Worm (Caenorhabditis elegans) whole organism, midembryonic: Measurements from ENCODE around the gene C17C3.11.

Source experiments
- T22C8.4 ChIP-seq: fragments of 200-800 bp; sonication (Bioruptor generic); IDR thresholded peaks from 2 replicates; pipeline ENCODE4 v1.3.6; 2022; ENCODE audit warnings: missing genetic modification characterization, missing compliant biosample characterization
- cog-1 ChIP-seq: sonication (generic microtip); optimal IDR thresholded peaks from 2 replicates; lab custom pipeline; 2016; ENCODE audit warnings: missing genetic modification characterization, missing compliant biosample characterization
- flt-1 ChIP-seq: fragments of 200-800 bp; sonication (Bioruptor generic); IDR thresholded peaks from 2 replicates; pipeline ENCODE4 v1.3.6; 2022; ENCODE audit warnings: missing genetic modification characterization, missing compliant biosample characterization
- klf-2 ChIP-seq: fragments of 200-800 bp; sonication (Bioruptor generic); conservative IDR thresholded peaks from 2 replicates; pipeline ENCODE4 v1.3.6; 2022; ENCODE audit warnings: missing genetic modification reagents, missing genetic modification characterization, missing compliant biosample characterization
- med-1 ChIP-seq: sonication (generic microtip); optimal IDR thresholded peaks from 2 replicates; lab custom pipeline; 2017; ENCODE audit warnings: missing genetic modification characterization, mild to moderate bottlenecking, missing compliant biosample characterization, antibody characterized with exemption, missing genetic modification reagents; ENCODE audit not compliant: insufficient read depth
- ref-1 ChIP-seq: fragments of 200-800 bp; sonication (Bioruptor generic); conservative IDR thresholded peaks from 2 replicates; pipeline ENCODE4 v1.3.6; 2022; ENCODE audit warnings: missing genetic modification reagents, missing genetic modification characterization, missing compliant biosample characterization
- tab-1 ChIP-seq: fragments of 200-800 bp; sonication (Bioruptor generic); IDR thresholded peaks from 2 replicates; pipeline ENCODE4 v1.3.6; 2022; ENCODE audit warnings: missing genetic modification characterization, missing compliant biosample characterization
- ztf-23 ChIP-seq: fragments of 200-800 bp; sonication (Bioruptor generic); IDR thresholded peaks from 2 replicates; pipeline ENCODE4 v1.3.6; 2022; ENCODE audit warnings: missing genetic modification reagents, missing genetic modification characterization, missing compliant biosample characterization
- ztf-29 ChIP-seq: fragments of 200-800 bp; sonication (Bioruptor generic); IDR thresholded peaks from 2 replicates; pipeline ENCODE4 v1.3.6; 2022; ENCODE audit warnings: missing genetic modification reagents, missing genetic modification characterization, missing compliant biosample characterization

Gene C17C3.11

DNA sequence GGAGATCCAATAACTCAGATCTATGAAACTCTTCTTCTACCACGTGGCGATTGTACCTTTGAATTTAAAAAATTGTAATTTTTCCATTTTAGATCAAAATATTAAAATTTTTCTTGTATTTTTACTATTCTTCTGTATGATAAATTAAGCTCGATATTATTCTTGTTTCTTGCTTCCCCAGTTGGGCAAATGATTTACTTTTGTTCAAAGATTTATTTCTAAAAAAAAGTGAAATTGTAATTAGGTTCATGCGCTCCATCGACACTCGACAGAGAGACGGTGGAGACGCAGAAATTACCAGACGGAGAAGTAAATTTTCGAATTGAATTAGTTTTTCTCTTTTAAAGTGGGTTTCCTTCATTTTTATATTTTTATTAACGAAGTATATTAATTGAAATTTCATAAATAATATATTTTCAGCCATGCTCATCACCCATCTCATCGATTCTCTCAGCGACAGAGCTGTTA is 31.8 kb upstream of the C17C3.11 start, which contains the start of gene npp-24:
TSS of gene npp-24 (plus strand) at position 51 of the 468 bp plus-strand sequence.
- TF ChIP-seq cog-1 (tag; lab: Kevin White, UChicago) (no peak), ztf-29 (no peak), klf-2 (no peak)

DNA sequence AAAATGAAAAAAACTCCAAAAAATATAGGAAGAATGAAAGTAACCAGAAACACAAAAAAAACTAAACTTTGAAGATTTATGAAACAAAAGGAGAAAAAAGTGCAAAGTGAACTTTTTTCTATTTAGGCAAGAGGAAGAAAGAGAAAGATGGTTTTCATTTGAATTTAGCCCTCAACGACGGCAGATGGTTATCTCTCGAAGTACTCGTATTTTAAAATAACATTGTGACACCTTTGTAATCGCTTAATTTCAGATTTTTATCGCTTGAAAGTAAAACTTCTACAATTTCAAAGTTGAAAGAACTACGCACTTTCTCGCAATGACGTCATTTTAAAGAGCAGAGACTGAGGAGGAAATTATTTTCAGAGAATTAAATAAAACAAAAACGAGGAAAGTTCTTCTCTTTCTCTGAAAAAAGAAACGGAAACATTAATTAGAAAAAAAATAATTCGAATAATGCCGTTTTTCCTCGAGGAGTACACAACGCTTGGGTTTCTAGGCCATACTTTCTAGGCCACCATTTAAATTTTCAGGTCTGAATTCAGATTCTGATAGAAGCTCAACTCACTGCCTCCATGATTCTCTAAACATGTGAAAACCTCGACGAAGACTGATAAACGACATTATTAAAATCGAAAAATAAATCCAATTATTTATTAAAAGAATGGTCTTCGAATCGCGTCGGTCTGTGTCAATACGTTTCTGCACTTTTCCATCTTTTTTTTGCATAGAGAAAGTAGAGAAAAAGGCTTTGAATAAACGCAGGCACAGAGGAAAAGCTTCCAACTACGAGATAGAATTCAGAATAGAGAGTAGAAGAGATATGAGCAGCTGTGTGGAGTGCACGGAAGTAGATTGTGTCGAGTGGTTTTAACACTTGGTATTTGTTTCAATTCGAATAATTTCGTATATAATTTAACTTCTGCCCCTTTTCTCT is 25.9 kb upstream of the C17C3.11 start:
- TF ChIP-seq cog-1 (tag; lab: Kevin White, UChicago) (peak; percentile 44), ztf-29 (no peak)

DNA sequence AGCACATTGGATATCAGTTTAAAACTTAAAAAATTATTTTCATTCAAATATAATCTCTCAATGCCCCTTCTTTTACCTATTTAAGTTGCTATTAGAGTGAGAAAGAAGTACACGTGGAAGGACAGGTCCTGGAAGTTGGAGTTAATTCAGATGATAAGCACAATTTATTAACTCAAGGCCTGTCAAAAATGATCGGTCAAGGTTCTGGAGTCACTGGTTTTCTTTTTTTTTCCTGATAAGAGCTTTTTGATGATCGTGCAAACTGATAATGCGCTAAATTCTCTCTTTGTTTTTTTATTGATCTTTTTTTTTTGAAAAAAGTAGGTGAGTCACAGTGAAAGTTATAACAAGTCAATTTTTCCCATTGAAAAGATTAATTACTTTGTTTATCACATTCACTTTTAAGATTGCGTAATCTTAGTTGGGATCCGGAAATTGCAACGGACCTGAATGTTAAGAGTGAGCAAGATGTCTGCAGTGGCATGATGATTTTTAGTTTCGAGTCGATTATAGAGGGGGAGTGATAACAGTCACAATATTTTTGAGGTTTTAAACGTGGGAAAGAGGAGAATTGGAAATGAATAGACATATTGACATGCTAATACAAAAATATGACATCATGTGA is 25.0 kb upstream of the C17C3.11 start:
- TF ChIP-seq med-1 (GFP tag; lab: Kevin White, UChicago) (no peak), flt-1 (GFP tag; lab: Robert Waterston, UW) (no peak), tab-1 (GFP tag; lab: Robert Waterston, UW) (no peak), ztf-29 (no peak), T22C8.4 (GFP tag; lab: Robert Waterston, UW) (no peak), ztf-23 (GFP tag; lab: Robert Waterston, UW) (no peak), ref-1 (GFP tag; lab: Robert Waterston, UW) (no peak), klf-2 (no peak), cog-1 (tag; lab: Kevin White, UChicago) (no peak)

DNA sequence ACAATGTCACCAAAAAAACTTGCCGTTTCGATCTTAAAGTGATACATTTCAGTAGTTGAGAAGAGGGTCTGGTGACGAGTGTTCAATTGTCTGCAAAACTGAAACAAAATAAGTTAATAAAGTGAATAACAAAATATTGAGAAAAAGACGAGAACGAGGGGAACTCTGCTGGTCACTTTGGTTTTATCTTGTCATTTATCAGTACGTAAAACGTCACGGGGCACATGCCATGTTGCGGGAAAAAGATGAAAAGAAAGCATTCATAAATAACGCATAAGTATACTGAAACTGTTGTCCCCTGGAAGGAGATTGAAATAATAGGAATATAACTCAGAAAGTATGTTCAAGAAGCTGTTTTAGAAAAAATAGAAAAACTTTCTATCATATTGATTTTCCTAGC is 22.8 kb upstream of the C17C3.11 start, which contains the start of gene sahd-1:
TSS of gene sahd-1 (minus strand) at position 100 of the 400 bp plus-strand sequence.
- no peak for TF ChIP-seq flt-1 (GFP tag; lab: Robert Waterston, UW)
- TF ChIP-seq T22C8.4 (GFP tag; lab: Robert Waterston, UW), result no peak
- TF ChIP-seq ztf-23 (GFP tag; lab: Robert Waterston, UW), result no peak
- no peak for TF ChIP-seq klf-2
- no peak for TF ChIP-seq tab-1 (GFP tag; lab: Robert Waterston, UW)
- TF ChIP-seq ref-1 (GFP tag; lab: Robert Waterston, UW), result no peak
- no peak for TF ChIP-seq ztf-29
- no peak for TF ChIP-seq cog-1 (tag; lab: Kevin White, UChicago)

DNA sequence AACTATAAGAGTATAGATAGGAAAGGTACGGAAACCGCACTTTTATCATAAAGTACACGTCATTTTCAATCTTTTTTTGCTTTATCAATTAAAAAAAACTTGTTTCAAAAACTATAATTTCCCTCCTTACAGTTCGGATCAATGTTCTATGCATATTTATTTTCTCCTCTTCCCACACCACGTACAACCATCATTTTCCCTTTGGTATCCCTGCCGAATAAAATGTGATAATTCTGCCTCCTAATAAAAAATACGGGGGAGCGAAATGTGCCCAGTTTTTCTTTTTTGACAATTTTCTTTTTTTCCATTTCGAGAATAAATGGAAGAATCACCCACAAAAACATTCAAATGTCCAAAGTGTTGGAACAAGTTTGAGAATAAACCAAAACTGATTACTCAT is 22.1 kb upstream of the C17C3.11 start, which contains the start of gene ZK177.3:
TSS of gene ZK177.3 (plus strand) at position 301 of the 400 bp plus-strand sequence.
- TF ChIP-seq ztf-23 (GFP tag; lab: Robert Waterston, UW), result no peak
- TF ChIP-seq flt-1 (GFP tag; lab: Robert Waterston, UW), result no peak
- TF ChIP-seq klf-2, result no peak
- TF ChIP-seq med-1 (GFP tag; lab: Kevin White, UChicago), result no peak
- TF ChIP-seq tab-1 (GFP tag; lab: Robert Waterston, UW), result no peak
- no peak for TF ChIP-seq ref-1 (GFP tag; lab: Robert Waterston, UW)
- no peak for TF ChIP-seq ztf-29

DNA sequence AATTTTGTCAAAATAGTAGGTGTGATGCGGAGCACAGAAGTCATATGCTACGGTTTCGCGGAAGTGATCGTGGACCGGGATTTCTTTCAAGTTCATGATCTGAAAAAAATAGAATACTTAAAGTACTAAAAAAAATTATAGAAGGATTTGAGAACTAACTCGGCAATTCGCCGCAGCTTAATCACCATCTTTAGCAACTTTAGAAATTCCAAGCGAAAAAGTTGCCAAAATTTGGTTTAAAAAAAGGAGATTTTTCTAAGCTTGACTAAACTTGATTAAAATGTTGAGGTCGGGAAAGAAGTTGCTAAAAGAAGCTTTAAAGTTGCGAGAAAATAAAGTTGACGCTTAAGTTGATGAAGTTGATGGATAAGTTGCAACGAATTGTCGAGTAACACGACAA is 20.0 kb upstream of the C17C3.11 start, which contains the start of gene ZK177.9:
TSS of gene ZK177.9 (minus strand) at position 101 of the 400 bp plus-strand sequence.
- no peak for TF ChIP-seq tab-1 (GFP tag; lab: Robert Waterston, UW)
- no peak for TF ChIP-seq flt-1 (GFP tag; lab: Robert Waterston, UW)
- TF ChIP-seq T22C8.4 (GFP tag; lab: Robert Waterston, UW), result no peak
- TF ChIP-seq ref-1 (GFP tag; lab: Robert Waterston, UW), result no peak
- TF ChIP-seq ztf-29, result no peak
- no peak for TF ChIP-seq ztf-23 (GFP tag; lab: Robert Waterston, UW)
- TF ChIP-seq cog-1 (tag; lab: Kevin White, UChicago), result no peak
- TF ChIP-seq klf-2, result no peak
- no peak for TF ChIP-seq med-1 (GFP tag; lab: Kevin White, UChicago)

DNA sequence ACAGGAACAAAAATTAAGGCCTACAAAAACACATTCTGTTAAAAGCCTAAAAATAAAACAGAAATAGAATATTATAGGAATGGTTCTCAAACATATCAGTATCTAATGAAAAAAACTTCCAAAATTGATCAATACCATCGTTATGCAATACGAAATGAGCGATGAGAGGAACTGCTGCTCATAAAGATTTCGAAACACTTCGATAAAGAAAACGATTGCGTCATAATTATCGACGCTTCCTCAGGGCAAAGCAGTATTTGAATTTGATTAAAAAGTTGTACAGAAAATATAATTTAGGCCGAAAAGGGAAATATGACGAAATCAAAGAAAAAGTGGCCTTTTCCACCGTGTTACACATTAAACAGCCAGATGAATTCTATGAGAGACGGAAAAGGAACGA is 19.6 kb upstream of the C17C3.11 start:
- TF ChIP-seq flt-1 (GFP tag; lab: Robert Waterston, UW) (no peak), tab-1 (GFP tag; lab: Robert Waterston, UW) (no peak), ztf-29 (no peak), T22C8.4 (GFP tag; lab: Robert Waterston, UW) (no peak), cog-1 (tag; lab: Kevin White, UChicago) (no peak), ztf-23 (GFP tag; lab: Robert Waterston, UW) (no peak), ref-1 (GFP tag; lab: Robert Waterston, UW) (no peak), klf-2 (no peak), med-1 (GFP tag; lab: Kevin White, UChicago) (no peak)

DNA sequence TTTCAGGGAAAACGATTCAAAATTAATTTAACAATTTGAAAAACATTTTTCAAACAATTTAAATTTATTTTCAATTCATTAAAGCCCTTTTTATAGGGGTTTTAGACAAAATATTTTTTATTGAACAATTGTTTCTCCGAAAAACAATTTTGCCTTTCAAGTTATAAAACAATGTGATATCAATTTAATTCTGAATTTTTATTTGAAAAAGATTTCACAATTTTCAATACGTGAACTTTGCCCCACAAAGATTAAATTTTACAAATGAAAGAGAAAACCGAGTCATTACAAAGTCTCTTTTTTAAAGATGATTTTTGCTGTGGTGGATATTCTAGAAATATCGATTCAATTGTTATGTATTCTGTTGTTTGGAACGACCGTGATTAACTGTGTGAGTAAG is 18.7 kb upstream of the C17C3.11 start, which contains the start of gene ZK177.2:
TSS of gene ZK177.2 (plus strand) at position 301 of the 400 bp plus-strand sequence.
- TF ChIP-seq tab-1 (GFP tag; lab: Robert Waterston, UW), result no peak
- no peak for TF ChIP-seq T22C8.4 (GFP tag; lab: Robert Waterston, UW)

DNA sequence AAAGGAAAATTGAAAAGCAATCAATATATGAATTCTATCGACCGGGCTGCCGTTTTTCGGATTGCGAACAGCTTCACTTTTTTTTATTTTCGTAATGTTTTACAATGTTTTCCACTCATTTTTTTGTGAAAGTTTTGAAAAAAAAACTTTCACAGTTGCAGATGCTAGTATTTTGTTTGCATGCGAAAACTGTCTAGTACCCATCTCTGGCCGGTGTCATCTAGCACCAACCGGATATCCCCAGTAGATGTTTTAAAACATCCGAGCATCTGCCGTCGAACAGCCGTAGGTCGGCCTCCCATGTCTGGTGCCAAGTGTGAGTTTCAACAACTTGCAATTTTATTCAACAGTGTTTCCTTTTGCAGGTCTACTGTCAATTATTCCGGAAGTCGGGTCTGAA is 16.2 kb upstream of the C17C3.11 start, which contains the start of gene ZK177.12:
TSS of gene ZK177.12 (plus strand) at position 301 of the 400 bp plus-strand sequence.
- no peak for TF ChIP-seq med-1 (GFP tag; lab: Kevin White, UChicago)

DNA sequence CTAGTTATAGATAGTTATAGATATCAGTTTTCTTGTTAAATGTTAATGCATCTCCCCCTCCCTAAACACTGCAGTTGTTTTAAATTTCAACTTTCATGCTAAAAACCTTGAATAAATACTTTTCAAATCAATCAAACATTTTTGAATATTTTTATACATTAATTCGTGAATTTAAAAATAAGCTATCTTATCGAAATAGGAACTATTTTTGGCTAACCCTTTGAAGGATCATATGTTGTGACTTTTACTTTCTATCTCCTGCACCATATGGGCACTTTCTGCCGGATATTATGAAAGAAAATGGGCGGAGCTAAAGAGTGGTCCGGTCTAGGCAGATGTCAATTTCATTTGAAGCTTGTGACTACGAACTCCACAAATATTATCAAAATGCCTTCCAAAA is 15.0 kb upstream of the C17C3.11 start, which contains the start of gene ZK177.11:
TSS of gene ZK177.11 (plus strand) at position 301 of the 400 bp plus-strand sequence.
- TF ChIP-seq ztf-23 (GFP tag; lab: Robert Waterston, UW), result no peak
